Worm (Caenorhabditis elegans) whole organism, L3 larva: ENCODE measurements around the gene ZK1240.2.

Experiments used
- ceh-9 ChIP-seq: sonication (generic microtip); optimal IDR thresholded peaks from 2 replicates; lab custom pipeline; 2018; ENCODE audit warnings: missing biosample characterization, missing genetic modification characterization
- elt-1 ChIP-seq: fragments of 150-350 bp; optimal IDR thresholded peaks from 2 replicates; lab custom pipeline; 2014; ENCODE audit warnings: missing biosample characterization, missing genetic modification characterization
- pha-4 ChIP-seq: fragments of 150-350 bp; optimal IDR thresholded peaks from 2 replicates; lab custom pipeline; 2014; ENCODE audit warnings: missing biosample characterization, missing genetic modification reagents, missing genetic modification characterization

- TF ChIP-seq elt-1 (no peak), ceh-9 (tag; lab: Kevin White, UChicago) (no peak), pha-4 (tag; lab: Kevin White, UChicago) (no peak)
Measured at ce11 chrII:2320097-2320496, 3.1 kb upstream of the ZK1240.2 start, which contains the start of gene ZK1240.3.
